Worm (Caenorhabditis elegans) whole organism, late embryonic: ENCODE measurements around the gene vps-53.

Source experiments
- C38D4.7 ChIP-seq: fragments of 200-800 bp; sonication (Bioruptor generic); optimal IDR thresholded peaks from 2 replicates; lab custom pipeline; 2018; ENCODE audit warnings: mild to moderate bottlenecking, missing genetic modification characterization, moderate library complexity, missing compliant biosample characterization
- F13H6.1 ChIP-seq: sonication (generic microtip); optimal IDR thresholded peaks from 2 replicates; lab custom pipeline; 2016; ENCODE audit warnings: missing genetic modification characterization, missing compliant biosample characterization
- K02D7.2 ChIP-seq: sonication (generic microtip); optimal IDR thresholded peaks from 2 replicates; lab custom pipeline; 2017; ENCODE audit warnings: mild to moderate bottlenecking, missing genetic modification characterization, missing compliant biosample characterization
- T23F11.4 ChIP-seq: fragments of 200-800 bp; sonication (Bioruptor generic); optimal IDR thresholded peaks from 2 replicates; lab custom pipeline; 2018; ENCODE audit warnings: mild to moderate bottlenecking, missing genetic modification characterization, missing compliant biosample characterization
- Y22D7AL.16 ChIP-seq: sonication (generic microtip); optimal IDR thresholded peaks from 2 replicates; lab custom pipeline; 2016; ENCODE audit warnings: missing genetic modification characterization, missing compliant biosample characterization
- ceh-14 ChIP-seq: sonication (generic microtip); optimal IDR thresholded peaks from 2 replicates; lab custom pipeline; 2016; ENCODE audit warnings: missing genotype, missing genetic modification characterization, missing compliant biosample characterization
- ceh-18 ChIP-seq: sonication (generic microtip); optimal IDR thresholded peaks from 2 replicates; lab custom pipeline; 2016; ENCODE audit warnings: missing genetic modification characterization, missing compliant biosample characterization
- ceh-24 ChIP-seq: sonication (generic microtip); optimal IDR thresholded peaks from 2 replicates; lab custom pipeline; 2016; ENCODE audit warnings: mild to moderate bottlenecking, missing genetic modification characterization, missing compliant biosample characterization
- ceh-31 ChIP-seq: sonication (generic microtip); optimal IDR thresholded peaks from 2 replicates; lab custom pipeline; 2016; ENCODE audit warnings: missing genetic modification characterization, missing compliant biosample characterization
- ceh-34 ChIP-seq: sonication (generic microtip); optimal IDR thresholded peaks from 2 replicates; lab custom pipeline; 2016; ENCODE audit warnings: mild to moderate bottlenecking, missing genetic modification characterization, missing compliant biosample characterization
- ceh-48 ChIP-seq: sonication (generic microtip); optimal IDR thresholded peaks from 2 replicates; lab custom pipeline; 2016; ENCODE audit warnings: missing genetic modification characterization, inconsistent platforms, missing compliant biosample characterization
- che-1 ChIP-seq: sonication (generic microtip); optimal IDR thresholded peaks from 2 replicates; lab custom pipeline; 2016; ENCODE audit warnings: mild to moderate bottlenecking, missing genetic modification characterization, missing compliant biosample characterization
- dmd-4 ChIP-seq: sonication (generic microtip); optimal IDR thresholded peaks from 2 replicates; lab custom pipeline; 2016; ENCODE audit warnings: borderline replicate concordance, missing genetic modification characterization, missing compliant biosample characterization
- dve-1 ChIP-seq: sonication (generic microtip); optimal IDR thresholded peaks from 2 replicates; lab custom pipeline; 2017; ENCODE audit warnings: antibody characterized with exemption, mild to moderate bottlenecking, missing genetic modification characterization, missing compliant biosample characterization
- elt-4 ChIP-seq: sonication (generic microtip); optimal IDR thresholded peaks from 2 replicates; lab custom pipeline; 2016; ENCODE audit warnings: missing genetic modification characterization, missing compliant biosample characterization
- ets-4 ChIP-seq: sonication (generic microtip); optimal IDR thresholded peaks from 2 replicates; lab custom pipeline; 2016; ENCODE audit warnings: missing genetic modification characterization, missing compliant biosample characterization
- gmeb-2 ChIP-seq: sonication (generic microtip); optimal IDR thresholded peaks from 2 replicates; lab custom pipeline; 2016; ENCODE audit warnings: missing genetic modification characterization, inconsistent platforms, missing compliant biosample characterization
- hlh-13 ChIP-seq: fragments of 200-800 bp; sonication (Bioruptor generic); optimal IDR thresholded peaks from 2 replicates; lab custom pipeline; 2018; ENCODE audit warnings: mild to moderate bottlenecking, missing genetic modification characterization, missing compliant biosample characterization
- hlh-30 ChIP-seq: sonication (generic microtip); optimal IDR thresholded peaks from 2 replicates; lab custom pipeline; 2017; ENCODE audit warnings: antibody characterized with exemption, missing genetic modification characterization, missing compliant biosample characterization; ENCODE audit not compliant: insufficient read depth
- lim-6 ChIP-seq: sonication (generic microtip); optimal IDR thresholded peaks from 2 replicates; lab custom pipeline; 2016; ENCODE audit warnings: missing genetic modification characterization, missing compliant biosample characterization
- madf-2 ChIP-seq: sonication (generic microtip); optimal IDR thresholded peaks from 2 replicates; lab custom pipeline; 2017; ENCODE audit warnings: missing genetic modification characterization, missing compliant biosample characterization
- mec-3 ChIP-seq: sonication (generic microtip); optimal IDR thresholded peaks from 2 replicates; lab custom pipeline; 2016; ENCODE audit warnings: borderline replicate concordance, missing genetic modification characterization, missing compliant biosample characterization
- nfya-1 ChIP-seq: sonication (generic microtip); optimal IDR thresholded peaks from 2 replicates; lab custom pipeline; 2017; ENCODE audit warnings: missing genetic modification characterization, mild to moderate bottlenecking, missing compliant biosample characterization, antibody characterized with exemption, moderate library complexity
- nhr-11 ChIP-seq: fragments of 150-350 bp; optimal IDR thresholded peaks from 2 replicates; lab custom pipeline; 2014; ENCODE audit warnings: missing biosample characterization, missing genetic modification characterization
- pag-3 ChIP-seq: sonication (generic microtip); optimal IDR thresholded peaks from 2 replicates; lab custom pipeline; 2016; ENCODE audit warnings: missing compliant biosample characterization, missing genetic modification characterization, borderline replicate concordance
- pat-9 ChIP-seq: fragments of 200-800 bp; sonication (Bioruptor generic); optimal IDR thresholded peaks from 2 replicates; lab custom pipeline; 2018; ENCODE audit warnings: mild to moderate bottlenecking, missing genetic modification characterization, moderate library complexity, missing compliant biosample characterization
- pha-2 ChIP-seq: sonication (generic microtip); optimal IDR thresholded peaks from 2 replicates; lab custom pipeline; 2017; ENCODE audit warnings: mild to moderate bottlenecking, missing genetic modification characterization, missing compliant biosample characterization
- pha-4 ChIP-seq: fragments of 150-350 bp; optimal IDR thresholded peaks from 2 replicates; lab custom pipeline; 2018; ENCODE audit warnings: missing biosample characterization, missing genetic modification reagents, missing genetic modification characterization
- pqm-1 ChIP-seq: sonication (generic microtip); optimal IDR thresholded peaks from 2 replicates; lab custom pipeline; 2016; ENCODE audit warnings: missing genetic modification characterization, missing compliant biosample characterization
- sdc-2 ChIP-seq: sonication (generic microtip); optimal IDR thresholded peaks from 2 replicates; lab custom pipeline; 2016; ENCODE audit warnings: missing genotype, missing genetic modification characterization, missing compliant biosample characterization
- sox-4 ChIP-seq: sonication (generic microtip); optimal IDR thresholded peaks from 2 replicates; lab custom pipeline; 2017; ENCODE audit warnings: mild to moderate bottlenecking, missing genetic modification characterization, inconsistent platforms, missing compliant biosample characterization
- syd-9 ChIP-seq: sonication (generic microtip); optimal IDR thresholded peaks from 2 replicates; lab custom pipeline; 2016; ENCODE audit warnings: mild to moderate bottlenecking, missing genetic modification characterization, moderate library complexity, missing compliant biosample characterization
- unc-55 ChIP-seq: sonication (generic microtip); optimal IDR thresholded peaks from 2 replicates; lab custom pipeline; 2017; ENCODE audit warnings: missing biosample characterization, missing genetic modification reagents, missing genetic modification characterization
- unc-86 ChIP-seq: sonication (generic microtip); optimal IDR thresholded peaks from 2 replicates; lab custom pipeline; 2016; ENCODE audit warnings: missing genetic modification characterization, missing compliant biosample characterization
- ztf-16 ChIP-seq: sonication (generic microtip); optimal IDR thresholded peaks from 2 replicates; lab custom pipeline; 2017; ENCODE audit warnings: missing genetic modification characterization, missing compliant biosample characterization

The vps-53 gene

ce11 chrIII:9738954-9739353 is 18.4 kb downstream of the vps-53 start, which contains the start of gene hlh-4:
Gene hlh-4, minus strand, starts transcription at chrIII:9739054.
- no peak for TF ChIP-seq pag-3
- no peak for TF ChIP-seq hlh-30
- no peak for TF ChIP-seq ztf-16 (tag; lab: Kevin White, UChicago)
- TF ChIP-seq K02D7.2, result no peak
- TF ChIP-seq Y22D7AL.16, result no peak
- no peak for TF ChIP-seq ceh-24 (tag; lab: Kevin White, UChicago)
- TF ChIP-seq pha-2 (tag; lab: Kevin White, UChicago), result no peak
- TF ChIP-seq che-1 (tag; lab: Kevin White, UChicago), result no peak
- no peak for TF ChIP-seq hlh-13 (GFP tag; lab: Kevin White, UChicago)
- no peak for TF ChIP-seq dmd-4 (tag; lab: Kevin White, UChicago)
- TF ChIP-seq C38D4.7 (GFP tag; lab: Kevin White, UChicago), result no peak
- TF ChIP-seq madf-2 (tag; lab: Kevin White, UChicago), result no peak
- no peak for TF ChIP-seq ceh-34 (tag; lab: Kevin White, UChicago)
- TF ChIP-seq nhr-11 (tag; lab: Kevin White, UChicago), result no peak
- no peak for TF ChIP-seq pha-4 (tag; lab: Kevin White, UChicago)
- TF ChIP-seq mec-3 (tag; lab: Kevin White, UChicago), result no peak

- TF ChIP-seq ceh-31 (tag; lab: Kevin White, UChicago) (no peak), sox-4 (tag; lab: Kevin White, UChicago) (no peak), ets-4 (tag; lab: Kevin White, UChicago) (no peak), pat-9 (no peak), ceh-48 (tag; lab: Kevin White, UChicago) (no peak), madf-2 (tag; lab: Kevin White, UChicago) (no peak), ceh-14 (tag; lab: Kevin White, UChicago) (no peak), nhr-11 (tag; lab: Kevin White, UChicago) (no peak), pag-3 (no peak), sdc-2 (no peak), pqm-1 (tag; lab: Kevin White, UChicago) (no peak), ceh-24 (tag; lab: Kevin White, UChicago) (no peak), T23F11.4 (GFP tag; lab: Kevin White, UChicago) (no peak), elt-4 (tag; lab: Kevin White, UChicago) (no peak), F13H6.1 (no peak)
- TF ChIP-seq, all 69 proteins: peak for 0
These were observed 21.5 kb downstream of the vps-53 start, which contains the start of gene dao-6 for ce11 chrIII:9735857-9736256. Gene dao-6, minus strand, starts transcription at chrIII:9736201.

ce11 chrIII:9734030-9734429 is 23.3 kb downstream of the vps-53 start:
- TF ChIP-seq ztf-16 (tag; lab: Kevin White, UChicago) (no peak), syd-9 (no peak), gmeb-2 (no peak), pha-2 (tag; lab: Kevin White, UChicago) (no peak), hlh-13 (GFP tag; lab: Kevin White, UChicago) (no peak), elt-4 (tag; lab: Kevin White, UChicago) (no peak), ceh-34 (tag; lab: Kevin White, UChicago) (no peak), ceh-18 (tag; lab: Kevin White, UChicago) (no peak), lim-6 (tag; lab: Kevin White, UChicago) (no peak), unc-86 (tag; lab: Kevin White, UChicago) (no peak)

ce11 chrIII:9733333-9733732 is 24.0 kb downstream of the vps-53 start:
- no peak for TF ChIP-seq unc-55
- no peak for TF ChIP-seq dve-1 (tag; lab: Kevin White, UChicago)
- no peak for TF ChIP-seq pha-2 (tag; lab: Kevin White, UChicago)
- no peak for TF ChIP-seq elt-4 (tag; lab: Kevin White, UChicago)
- no peak for TF ChIP-seq nfya-1
